Worm (Caenorhabditis elegans) whole organism, L2 larva: ENCODE measurements around the gene F19H8.2.

Source experiments
- F13H6.1 ChIP-seq: sonication (generic microtip); optimal IDR thresholded peaks from 2 replicates; lab custom pipeline; 2016; ENCODE audit warnings: missing genetic modification characterization, missing compliant biosample characterization
- R02D3.7 ChIP-seq: fragments of 150-350 bp; optimal IDR thresholded peaks from 2 replicates; lab custom pipeline; 2014; ENCODE audit warnings: missing biosample characterization, missing genetic modification characterization
- aly-2 ChIP-seq: fragments of 150-350 bp; optimal IDR thresholded peaks from 2 replicates; lab custom pipeline; 2014; ENCODE audit warnings: missing biosample characterization, missing genetic modification characterization
- ama-1 ChIP-seq: fragments of 150-350 bp; optimal IDR thresholded peaks from 2 replicates; lab custom pipeline; 2018; ENCODE audit warnings: inconsistent platforms
- ceh-16 ChIP-seq: fragments of 150-350 bp; optimal IDR thresholded peaks from 2 replicates; lab custom pipeline; 2014; ENCODE audit warnings: missing biosample characterization, missing genetic modification characterization
- crh-2 ChIP-seq: sonication (generic microtip); optimal IDR thresholded peaks from 2 replicates; lab custom pipeline; 2017; ENCODE audit warnings: missing biosample characterization, missing genetic modification characterization
- fos-1 ChIP-seq: fragments of 150-350 bp; optimal IDR thresholded peaks from 2 replicates; lab custom pipeline; 2014; ENCODE audit warnings: missing biosample characterization, missing genetic modification characterization
- lin-13 ChIP-seq: fragments of 150-350 bp; optimal IDR thresholded peaks from 2 replicates; lab custom pipeline; 2014; ENCODE audit warnings: missing biosample characterization, missing genetic modification reagents, missing genetic modification characterization
- lin-39 ChIP-seq: fragments of 150-350 bp; optimal IDR thresholded peaks from 2 replicates; lab custom pipeline; 2014; ENCODE audit warnings: missing biosample characterization, missing genetic modification reagents, missing genetic modification characterization
- mdl-1 ChIP-seq, 2 experiments: fragments of 150-350 bp in 1 of 2; sonication (generic microtip) in 1 of 2; optimal IDR thresholded peaks; 2 replicates each; lab custom pipeline; 2017; ENCODE audit warnings: missing biosample characterization in 2 of 2, missing genetic modification characterization in 2 of 2
- nhr-77 ChIP-seq: fragments of 150-350 bp; optimal IDR thresholded peaks from 2 replicates; lab custom pipeline; 2014; ENCODE audit warnings: missing biosample characterization, missing genetic modification characterization
- unc-39 ChIP-seq: fragments of 150-350 bp; optimal IDR thresholded peaks from 2 replicates; lab custom pipeline; 2014; ENCODE audit warnings: missing biosample characterization, missing genetic modification characterization
- unc-62 ChIP-seq: fragments of 150-350 bp; optimal IDR thresholded peaks from 2 replicates; lab custom pipeline; 2014; ENCODE audit warnings: missing biosample characterization, missing genetic modification reagents, missing genetic modification characterization

- TF ChIP-seq crh-2 (tag; lab: Kevin White, UChicago) (no peak), unc-39 (tag; lab: Kevin White, UChicago) (no peak), fos-1 (tag; lab: Kevin White, UChicago) (no peak), mdl-1 (tag; optimal IDR thresholded peaks at IDR 0.05; lab: Kevin White, UChicago) (no peak), aly-2 (no peak), lin-13 (GFP tag; lab: Kevin White, UChicago) (no peak), ceh-16 (tag; lab: Kevin White, UChicago) (no peak), R02D3.7 (tag; lab: Kevin White, UChicago) (no peak), nhr-77 (tag; lab: Kevin White, UChicago) (no peak), ama-1 (lab: Kevin White, UChicago) (no peak), lin-39 (no peak), unc-62 (GFP tag; lab: Kevin White, UChicago) (no peak), F13H6.1 (tag; lab: Kevin White, UChicago) (no peak)
Measured at ce11 chrII:14643983-14644382, 38.3 kb upstream of the F19H8.2 start, which contains the start of gene atgp-2.
